Worm (Caenorhabditis elegans) whole organism, L2 larva: ENCODE measurements around the gene ZK105.1.

Source experiments
- C34F6.9 ChIP-seq: fragments of 150-350 bp; optimal IDR thresholded peaks from 2 replicates; lab custom pipeline; 2014; ENCODE audit warnings: missing biosample characterization, missing genetic modification characterization
- F13H6.1 ChIP-seq: sonication (generic microtip); optimal IDR thresholded peaks from 2 replicates; lab custom pipeline; 2016; ENCODE audit warnings: missing genetic modification characterization, missing compliant biosample characterization
- R02D3.7 ChIP-seq: fragments of 150-350 bp; optimal IDR thresholded peaks from 2 replicates; lab custom pipeline; 2014; ENCODE audit warnings: missing biosample characterization, missing genetic modification characterization
- Y55F3AM.14 ChIP-seq: fragments of 200-800 bp; sonication (Bioruptor generic); optimal IDR thresholded peaks from 2 replicates; lab custom pipeline; 2018; ENCODE audit warnings: mild to moderate bottlenecking, missing genetic modification characterization, missing compliant biosample characterization
- ZK546.5 ChIP-seq: sonication (generic microtip); optimal IDR thresholded peaks from 2 replicates; lab custom pipeline; 2017; ENCODE audit warnings: missing biosample characterization, missing genetic modification characterization
- alr-1 ChIP-seq: fragments of 150-350 bp; optimal IDR thresholded peaks from 2 replicates; lab custom pipeline; 2014; ENCODE audit warnings: missing biosample characterization, missing genetic modification characterization
- aly-2 ChIP-seq: fragments of 150-350 bp; optimal IDR thresholded peaks from 2 replicates; lab custom pipeline; 2014; ENCODE audit warnings: missing biosample characterization, missing genetic modification characterization
- blmp-1 ChIP-seq: sonication (generic microtip); optimal IDR thresholded peaks from 2 replicates; lab custom pipeline; 2017; ENCODE audit warnings: missing genetic modification characterization, mild to moderate bottlenecking, missing compliant biosample characterization, antibody characterized with exemption, moderate library complexity; ENCODE audit not compliant: insufficient read depth
- ceh-16 ChIP-seq: fragments of 150-350 bp; optimal IDR thresholded peaks from 2 replicates; lab custom pipeline; 2014; ENCODE audit warnings: missing biosample characterization, missing genetic modification characterization
- ceh-82 ChIP-seq: fragments of 150-350 bp; optimal IDR thresholded peaks from 2 replicates; lab custom pipeline; 2014; ENCODE audit warnings: missing biosample characterization, missing genetic modification characterization
- crh-2 ChIP-seq: sonication (generic microtip); optimal IDR thresholded peaks from 2 replicates; lab custom pipeline; 2017; ENCODE audit warnings: missing biosample characterization, missing genetic modification characterization
- egl-27 ChIP-seq: sonication (generic microtip); optimal IDR thresholded peaks from 3 replicates; lab custom pipeline; 2017; ENCODE audit warnings: missing biosample characterization, missing genetic modification reagents, missing genetic modification characterization
- elt-1 ChIP-seq: fragments of 150-350 bp; optimal IDR thresholded peaks from 2 replicates; lab custom pipeline; 2014; ENCODE audit warnings: missing biosample characterization, missing genetic modification characterization
- elt-3 ChIP-seq: sonication (generic microtip); optimal IDR thresholded peaks from 2 replicates; lab custom pipeline; 2017; ENCODE audit warnings: missing biosample characterization, missing genetic modification characterization
- fos-1 ChIP-seq: fragments of 150-350 bp; optimal IDR thresholded peaks from 2 replicates; lab custom pipeline; 2014; ENCODE audit warnings: missing biosample characterization, missing genetic modification characterization
- gmeb-1 ChIP-seq: fragments of 150-350 bp; optimal IDR thresholded peaks from 2 replicates; lab custom pipeline; 2014; ENCODE audit warnings: missing biosample characterization, missing genetic modification characterization
- lin-11 ChIP-seq: fragments of 150-350 bp; sonication (generic microtip); optimal IDR thresholded peaks from 2 replicates; lab custom pipeline; 2014; ENCODE audit warnings: missing biosample characterization, missing genetic modification characterization, inconsistent platforms, mixed read lengths
- lin-13 ChIP-seq: fragments of 150-350 bp; optimal IDR thresholded peaks from 2 replicates; lab custom pipeline; 2014; ENCODE audit warnings: missing biosample characterization, missing genetic modification reagents, missing genetic modification characterization
- lin-39 ChIP-seq: fragments of 150-350 bp; optimal IDR thresholded peaks from 2 replicates; lab custom pipeline; 2014; ENCODE audit warnings: missing biosample characterization, missing genetic modification reagents, missing genetic modification characterization
- mab-5 ChIP-seq: fragments of 150-350 bp; optimal IDR thresholded peaks from 2 replicates; lab custom pipeline; 2014; ENCODE audit warnings: missing biosample characterization, missing genetic modification characterization
- mdl-1 ChIP-seq, 2 experiments: fragments of 150-350 bp in 1 of 2; sonication (generic microtip) in 1 of 2; optimal IDR thresholded peaks; 2 replicates each; lab custom pipeline; 2017; ENCODE audit warnings: missing biosample characterization in 2 of 2, missing genetic modification characterization in 2 of 2
- nhr-11 ChIP-seq: fragments of 150-350 bp; optimal IDR thresholded peaks from 2 replicates; lab custom pipeline; 2014; ENCODE audit warnings: missing biosample characterization, missing genetic modification characterization
- nhr-129 ChIP-seq: fragments of 150-350 bp; optimal IDR thresholded peaks from 2 replicates; lab custom pipeline; 2014; ENCODE audit warnings: missing biosample characterization, missing genetic modification characterization
- nhr-23 ChIP-seq: fragments of 150-350 bp; optimal IDR thresholded peaks from 2 replicates; lab custom pipeline; 2014; ENCODE audit warnings: missing biosample characterization, missing genetic modification reagents, missing genetic modification characterization
- nhr-25 ChIP-seq: fragments of 150-350 bp; sonication (generic microtip); optimal IDR thresholded peaks from 3 replicates; lab custom pipeline; 2014; ENCODE audit warnings: missing biosample characterization, missing genetic modification characterization
- nhr-6 ChIP-seq: fragments of 150-350 bp; optimal IDR thresholded peaks from 2 replicates; lab custom pipeline; 2014; ENCODE audit warnings: missing biosample characterization, missing genetic modification characterization
- nhr-77 ChIP-seq: fragments of 150-350 bp; optimal IDR thresholded peaks from 2 replicates; lab custom pipeline; 2014; ENCODE audit warnings: missing biosample characterization, missing genetic modification characterization
- sem-4 ChIP-seq: fragments of 150-350 bp; optimal IDR thresholded peaks from 2 replicates; lab custom pipeline; 2014; ENCODE audit warnings: missing biosample characterization, missing genetic modification reagents, missing genetic modification characterization
- skn-1 ChIP-seq: sonication (generic microtip); optimal IDR thresholded peaks from 2 replicates; lab custom pipeline; 2017; ENCODE audit warnings: missing biosample characterization, missing genetic modification characterization
- sma-3 ChIP-seq: sonication (generic microtip); optimal IDR thresholded peaks from 2 replicates; lab custom pipeline; 2016; ENCODE audit warnings: missing genetic modification reagents, missing genetic modification characterization, missing compliant biosample characterization
- snpc-4 ChIP-seq: fragments of 150-350 bp; optimal IDR thresholded peaks from 2 replicates; lab custom pipeline; 2014; ENCODE audit warnings: missing biosample characterization, missing genetic modification characterization
- unc-55 ChIP-seq: fragments of 150-350 bp; sonication (generic microtip); optimal IDR thresholded peaks from 3 replicates; lab custom pipeline; 2014; ENCODE audit warnings: missing biosample characterization, missing genetic modification reagents, missing genetic modification characterization
- unc-62 ChIP-seq: fragments of 150-350 bp; optimal IDR thresholded peaks from 2 replicates; lab custom pipeline; 2014; ENCODE audit warnings: missing biosample characterization, missing genetic modification reagents, missing genetic modification characterization
- ztf-1 ChIP-seq: fragments of 200-800 bp; sonication (Bioruptor generic); conservative IDR thresholded peaks from 2 replicates; pipeline ENCODE4 v1.3.6; 2022; ENCODE audit warnings: missing genetic modification characterization, missing compliant biosample characterization
- ztf-11 ChIP-seq: sonication (generic microtip); optimal IDR thresholded peaks from 2 replicates; lab custom pipeline; 2017; ENCODE audit warnings: missing biosample characterization, missing genetic modification characterization

Gene ZK105.1

ce11 chrV:7713072-7713471 is 719 bp upstream of the ZK105.1 start, which contains the start of gene ZK105.13:
Gene ZK105.13 (minus strand): TSS chrV:7713172.
- TF ChIP-seq elt-3 (tag; lab: Kevin White, UChicago) (no peak), ztf-1 (no peak), nhr-77 (tag; lab: Kevin White, UChicago) (no peak), ceh-16 (tag; lab: Kevin White, UChicago) (no peak), blmp-1 (tag; lab: Kevin White, UChicago) (no peak), alr-1 (tag; lab: Kevin White, UChicago) (no peak), aly-2 (tag; lab: Kevin White, UChicago) (no peak), unc-55 (GFP tag; lab: Kevin White, UChicago) (no peak), mdl-1 (tag; optimal IDR thresholded peaks at IDR 0.05; lab: Kevin White, UChicago) (no peak), ZK546.5 (tag; lab: Kevin White, UChicago) (no peak), nhr-25 (tag; lab: Kevin White, UChicago) (no peak), C34F6.9 (tag; lab: Kevin White, UChicago) (no peak), nhr-23 (tag; lab: Kevin White, UChicago) (no peak), ceh-82 (tag; lab: Kevin White, UChicago) (no peak), elt-1 (tag; lab: Kevin White, UChicago) (no peak)

ce11 chrV:7716034-7716433 is 2.2 kb downstream of the ZK105.1 start, which contains the start of gene ZK105.12:
Gene ZK105.12 (minus strand): TSS chrV:7716134.
- TF ChIP-seq unc-62 (GFP tag; lab: Kevin White, UChicago), result no peak
- no peak for TF ChIP-seq skn-1 (tag; lab: Kevin White, UChicago)
- no peak for TF ChIP-seq ztf-11
- TF ChIP-seq alr-1 (tag; lab: Kevin White, UChicago), result no peak
- no peak for TF ChIP-seq mdl-1 (tag; optimal IDR thresholded peaks at IDR 0.05; lab: Kevin White, UChicago)
- no peak for TF ChIP-seq elt-3 (tag; lab: Kevin White, UChicago)
- TF ChIP-seq gmeb-1, result no peak
- no peak for TF ChIP-seq Y55F3AM.14 (GFP tag; lab: Kevin White, UChicago)
- TF ChIP-seq F13H6.1 (tag; lab: Kevin White, UChicago), result no peak
- TF ChIP-seq lin-39 (tag; lab: Kevin White, UChicago), result no peak
- no peak for TF ChIP-seq lin-13 (GFP tag; lab: Kevin White, UChicago)
- TF ChIP-seq fos-1, result no peak

- TF ChIP-seq blmp-1 (tag; lab: Kevin White, UChicago) (no peak), snpc-4 (tag; lab: Kevin White, UChicago) (no peak), nhr-129 (tag; lab: Kevin White, UChicago) (no peak), lin-11 (tag; lab: Kevin White, UChicago) (no peak), nhr-6 (tag; lab: Kevin White, UChicago) (no peak), crh-2 (tag; lab: Kevin White, UChicago) (no peak), gmeb-1 (no peak), sem-4 (tag; lab: Kevin White, UChicago) (no peak), nhr-23 (tag; lab: Kevin White, UChicago) (no peak), R02D3.7 (tag; lab: Kevin White, UChicago) (no peak), ceh-82 (tag; lab: Kevin White, UChicago) (no peak), aly-2 (tag; lab: Kevin White, UChicago) (no peak), lin-39 (tag; lab: Kevin White, UChicago) (no peak), elt-1 (tag; lab: Kevin White, UChicago) (no peak), alr-1 (tag; lab: Kevin White, UChicago) (no peak)
Measured at ce11 chrV:7717629-7718028, 3.8 kb downstream of the ZK105.1 start, which contains the start of gene ZK105.5. Gene ZK105.5 (minus strand): TSS chrV:7717729.

ce11 chrV:7721945-7722344 is 8.2 kb downstream of the ZK105.1 start, which contains the start of gene ZK105.14:
Gene ZK105.14 (minus strand): TSS chrV:7722045.
- TF ChIP-seq egl-27 (tag; lab: Kevin White, UChicago), result no peak
- no peak for TF ChIP-seq nhr-11 (tag; lab: Kevin White, UChicago)
- no peak for TF ChIP-seq sma-3 (GFP tag; lab: Kevin White, UChicago)
- no peak for TF ChIP-seq crh-2 (tag; lab: Kevin White, UChicago)
- TF ChIP-seq mab-5 (tag; lab: Kevin White, UChicago), result no peak
